Fruit fly (Drosophila melanogaster) whole organism, embryonic: Measurements from ENCODE around the gene Cap-D2.

ENCODE experiments used
- Abd-B ChIP-seq: fragments of 200-800 bp; sonication (Bioruptor generic); optimal IDR thresholded peaks from 2 replicates; lab custom pipeline; 2018; ENCODE audit warnings: missing biosample characterization, mild to moderate bottlenecking, missing genetic modification characterization, moderate library complexity
- Ada2b ChIP-seq: fragments of 200-800 bp; sonication (Bioruptor generic); IDR thresholded peaks from 2 replicates; pipeline ENCODE4 v1.3.6; 2022; ENCODE audit warnings: missing biosample characterization, missing genetic modification characterization
- Bdp1 ChIP-seq: fragments of 200-800 bp; sonication (Bioruptor generic); optimal IDR thresholded peaks from 3 replicates; lab custom pipeline; 2016; ENCODE audit warnings: missing biosample characterization, missing genetic modification characterization
- Bteb2 ChIP-seq: fragments of 200-800 bp; sonication (Bioruptor generic); optimal IDR thresholded peaks from 2 replicates; lab custom pipeline; 2016; ENCODE audit warnings: missing biosample characterization, missing genetic modification characterization
- CG10543 ChIP-seq: fragments of 200-800 bp; sonication (Bioruptor generic); optimal IDR thresholded peaks from 3 replicates; lab custom pipeline; 2017; ENCODE audit warnings: missing biosample characterization, mild to moderate bottlenecking, missing genetic modification characterization, moderate library complexity
- CG11456 ChIP-seq: fragments of 200-800 bp; sonication (Bioruptor generic); IDR thresholded peaks from 3 replicates; pipeline ENCODE4 v1.3.6; 2022; ENCODE audit warnings: missing biosample characterization, missing genetic modification characterization
- CG12236 ChIP-seq: fragments of 200-800 bp; sonication (Bioruptor generic); optimal IDR thresholded peaks from 2 replicates; lab custom pipeline; 2016; ENCODE audit warnings: missing biosample characterization, missing genetic modification characterization
- CG12769 ChIP-seq: fragments of 200-800 bp; sonication (Bioruptor generic); optimal IDR thresholded peaks from 2 replicates; lab custom pipeline; 2019; ENCODE audit warnings: missing biosample characterization, mild to moderate bottlenecking, missing genetic modification characterization, moderate library complexity
- CG14050 ChIP-seq: fragments of 200-800 bp; sonication (Bioruptor generic); IDR thresholded peaks from 3 replicates; pipeline ENCODE4 v1.3.6; 2022; ENCODE audit warnings: missing biosample characterization, missing genetic modification characterization
- CG14667 ChIP-seq: fragments of 200-800 bp; sonication (Bioruptor generic); IDR thresholded peaks from 2 replicates; pipeline ENCODE4 v1.3.6; 2022; ENCODE audit warnings: missing biosample characterization, missing genetic modification characterization
- CG15269 ChIP-seq: fragments of 200-800 bp; sonication (Bioruptor generic); optimal IDR thresholded peaks from 2 replicates; lab custom pipeline; 2018; ENCODE audit warnings: missing biosample characterization, mild to moderate bottlenecking, missing genetic modification characterization, moderate library complexity
- CG17385 ChIP-seq: fragments of 200-800 bp; sonication (Bioruptor generic); optimal IDR thresholded peaks from 3 replicates; lab custom pipeline; 2018; ENCODE audit warnings: missing biosample characterization, mild to moderate bottlenecking, missing genetic modification characterization
- CG1832 ChIP-seq: fragments of 200-800 bp; sonication (Bioruptor generic); optimal IDR thresholded peaks from 2 replicates; lab custom pipeline; 2017; ENCODE audit warnings: missing biosample characterization, mild to moderate bottlenecking, missing genetic modification characterization, inconsistent platforms
- CG18599 ChIP-seq: fragments of 200-800 bp; sonication (Bioruptor generic); optimal IDR thresholded peaks from 3 replicates; lab custom pipeline; 2017; ENCODE audit warnings: missing biosample characterization, missing genetic modification characterization, mild to moderate bottlenecking, moderate library complexity, missing genetic modification reagents
- CG32532 ChIP-seq: fragments of 200-800 bp; sonication (Bioruptor generic); IDR thresholded peaks from 2 replicates; pipeline ENCODE4 v1.3.6; 2022; ENCODE audit warnings: missing biosample characterization, missing genetic modification characterization
- CG3281 ChIP-seq: fragments of 200-800 bp; sonication (Bioruptor generic); optimal IDR thresholded peaks from 3 replicates; lab custom pipeline; 2017; ENCODE audit warnings: missing biosample characterization, mild to moderate bottlenecking, missing genetic modification characterization
- CG6689 ChIP-seq: fragments of 200-800 bp; sonication (Bioruptor generic); IDR thresholded peaks from 2 replicates; pipeline ENCODE4 v1.3.6; 2022; ENCODE audit warnings: missing biosample characterization, missing genetic modification characterization
- CG9609 ChIP-seq: fragments of 200-800 bp; sonication (Bioruptor generic); optimal IDR thresholded peaks from 3 replicates; lab custom pipeline; 2016; ENCODE audit warnings: missing biosample characterization, missing genetic modification characterization
- CG9817 ChIP-seq: fragments of 200-800 bp; sonication (Bioruptor generic); optimal IDR thresholded peaks from 2 replicates; lab custom pipeline; 2018; ENCODE audit warnings: missing biosample characterization, mild to moderate bottlenecking, missing genetic modification characterization, moderate library complexity
- CG9932 ChIP-seq: fragments of 200-800 bp; sonication (Bioruptor generic); IDR thresholded peaks from 2 replicates; pipeline ENCODE4 v1.3.6; 2022; ENCODE audit warnings: missing biosample characterization, missing genetic modification characterization
- Deaf1 ChIP-seq: fragments of 200-800 bp; optimal IDR thresholded peaks from 3 replicates; lab custom pipeline; 2019; ENCODE audit warnings: missing biosample characterization, mild to moderate bottlenecking, missing genetic modification characterization, moderate library complexity
- Dip2 ChIP-seq: fragments of 200-800 bp; sonication (Bioruptor generic); IDR thresholded peaks from 2 replicates; pipeline ENCODE4 v1.3.6; 2022; ENCODE audit warnings: missing biosample characterization, missing genetic modification characterization
- Ets65A ChIP-seq: fragments of 200-800 bp; sonication (Bioruptor generic); peaks from one replicate; lab custom pipeline; 2016; ENCODE audit warnings: missing biosample characterization, missing genetic modification characterization
- Hr3 ChIP-seq: fragments of 200-800 bp; sonication (Bioruptor generic); optimal IDR thresholded peaks from 3 replicates; lab custom pipeline; 2016; ENCODE audit warnings: missing biosample characterization, missing genetic modification characterization
- Jarid2 ChIP-seq: fragments of 200-800 bp; sonication (Bioruptor generic); optimal IDR thresholded peaks from 3 replicates; lab custom pipeline; 2017; ENCODE audit warnings: mild to moderate bottlenecking, missing biosample characterization, missing genetic modification reagents, missing genetic modification characterization
- Med ChIP-seq: fragments of 200-800 bp; sonication (Bioruptor generic); peaks from one replicate; lab custom pipeline; 2016; ENCODE audit warnings: missing biosample characterization, missing genetic modification characterization, mild to moderate bottlenecking, inconsistent platforms, moderate library complexity
- PHDP ChIP-seq: fragments of 200-800 bp; sonication (Bioruptor generic); optimal IDR thresholded peaks from 3 replicates; lab custom pipeline; 2018; ENCODE audit warnings: missing biosample characterization, mild to moderate bottlenecking, missing genetic modification characterization, moderate library complexity
- Side ChIP-seq: fragments of 200-800 bp; sonication (Bioruptor generic); optimal IDR thresholded peaks from 2 replicates; lab custom pipeline; 2016; ENCODE audit warnings: missing biosample characterization, missing genetic modification characterization
- Sry-β ChIP-seq: fragments of 200-800 bp; sonication (Bioruptor generic); optimal IDR thresholded peaks from 2 replicates; lab custom pipeline; 2018; ENCODE audit warnings: missing biosample characterization, mild to moderate bottlenecking, missing genetic modification characterization, moderate library complexity
- Xrp1 ChIP-seq: fragments of 200-800 bp; sonication (Bioruptor generic); IDR thresholded peaks from 2 replicates; pipeline ENCODE4 v1.3.6; 2022; ENCODE audit warnings: missing biosample characterization, missing genetic modification characterization
- bab2 ChIP-seq: fragments of 200-800 bp; sonication (Bioruptor generic); optimal IDR thresholded peaks from 2 replicates; lab custom pipeline; 2016; ENCODE audit warnings: missing biosample characterization, missing genetic modification characterization
- bsh ChIP-seq, 2 experiments: fragments of 200-800 bp; sonication (Bioruptor generic); optimal IDR thresholded peaks; 2 replicates each; lab custom pipeline; 2017 to 2018; ENCODE audit warnings: mild to moderate bottlenecking in 2 of 2, missing biosample characterization in 2 of 2, missing genetic modification characterization in 2 of 2, moderate library complexity in 1 of 2
- chinmo ChIP-seq: fragments of 200-800 bp; sonication (Bioruptor generic); IDR thresholded peaks from 4 replicates; pipeline ENCODE4 v1.3.6; 2022; ENCODE audit warnings: missing biosample characterization, missing genetic modification characterization; ENCODE audit not compliant: partially characterized antibody
- danr ChIP-seq: fragments of 200-800 bp; sonication (Bioruptor generic); IDR thresholded peaks from 2 replicates; pipeline ENCODE4 v1.3.6; 2022; ENCODE audit warnings: missing biosample characterization, missing genetic modification characterization
- ems ChIP-seq: fragments of 200-800 bp; sonication (Bioruptor generic); optimal IDR thresholded peaks from 3 replicates; lab custom pipeline; 2016; ENCODE audit warnings: missing biosample characterization, missing genetic modification characterization
- h ChIP-seq: fragments of >200 bp; optimal IDR thresholded peaks from 2 replicates; lab custom pipeline; 2017
- hth ChIP-seq: fragments of >200 bp; optimal IDR thresholded peaks from 2 replicates; lab custom pipeline; 2017; ENCODE audit warnings: inconsistent platforms
- mam ChIP-seq: fragments of 200-800 bp; sonication (Bioruptor generic); optimal IDR thresholded peaks from 3 replicates; lab custom pipeline; 2016; ENCODE audit warnings: missing biosample characterization, missing genetic modification characterization
- peb ChIP-seq: fragments of 200-800 bp; sonication (Bioruptor generic); IDR thresholded peaks from 2 replicates; pipeline ENCODE4 v1.3.6; 2022; ENCODE audit warnings: missing biosample characterization, missing genetic modification characterization
- prd ChIP-seq, 3 experiments: fragments of >200 bp in 2 of 3; fragments of 200-800 bp in 1 of 3; sonication (Bioruptor generic) in 1 of 3; optimal IDR thresholded peaks in 2 of 3; IDR thresholded peaks in 1 of 3; 2 replicates in 2 of 3; 3 replicates in 1 of 3; pipeline versions ENCODE4 v1.3.6 to Lab custom; 2017 to 2022; ENCODE audit warnings: missing biosample characterization in 1 of 3, missing genetic modification characterization in 1 of 3
- row ChIP-seq: fragments of 200-800 bp; sonication (Bioruptor generic); IDR thresholded peaks from 3 replicates; pipeline ENCODE4 v1.3.6; 2022; ENCODE audit warnings: missing biosample characterization, missing genetic modification characterization
- scrt ChIP-seq: fragments of 200-800 bp; sonication (Bioruptor generic); optimal IDR thresholded peaks from 2 replicates; lab custom pipeline; 2018; ENCODE audit warnings: missing biosample characterization, mild to moderate bottlenecking, missing genetic modification characterization, moderate library complexity
- sisA ChIP-seq: fragments of 200-800 bp; sonication (Bioruptor generic); IDR thresholded peaks from 2 replicates; pipeline ENCODE4 v1.3.6; 2022; ENCODE audit warnings: missing biosample characterization, missing genetic modification characterization
- sqz ChIP-seq: fragments of 200-800 bp; sonication (Bioruptor generic); optimal IDR thresholded peaks from 3 replicates; lab custom pipeline; 2018; ENCODE audit warnings: missing biosample characterization, mild to moderate bottlenecking, missing genetic modification characterization
- tio ChIP-seq: fragments of 200-800 bp; sonication (Bioruptor generic); optimal IDR thresholded peaks from 2 replicates; lab custom pipeline; 2017; ENCODE audit warnings: missing biosample characterization, missing genetic modification characterization, inconsistent platforms
- vvl ChIP-seq: fragments of 200-800 bp; sonication (Bioruptor generic); IDR thresholded peaks from 2 replicates; pipeline ENCODE4 v1.3.6; 2022; ENCODE audit warnings: missing biosample characterization, missing genetic modification characterization
- zfh1 ChIP-seq: fragments of 200-800 bp; sonication (Bioruptor generic); IDR thresholded peaks from 3 replicates; pipeline ENCODE4 v1.3.6; 2022; ENCODE audit warnings: missing biosample characterization, missing genetic modification characterization

Cap-D2 gene

dm6 chr3R:29659950-29660349 lies 15.5 kb upstream of the Cap-D2 start, which contains the start of gene Dop1R2 (continued):
- TF ChIP-seq Side (GFP tag; lab: Kevin White, UChicago) (no peak), h (lab: Kevin White, UChicago) (no peak), Deaf1 (tag; lab: Kevin White, UChicago) (peak; percentile 96), CG9932 (GFP tag; lab: Robert Waterston, UW) (peak; percentile 43), CG11456 (GFP tag; lab: Robert Waterston, UW) (0 out of 3 replicates have a peak, but pooled peaks have one; percentile 20), ems (GFP tag; lab: Kevin White, UChicago) (no peak), CG32532 (GFP tag; lab: Robert Waterston, UW) (0 out of 2 replicates have a peak, but pooled peaks have one; percentile 20), hth (lab: Kevin White, UChicago) (no peak), Dip2 (GFP tag; lab: Robert Waterston, UW) (no peak), scrt (GFP tag; lab: Kevin White, UChicago) (peak; percentile 41), chinmo (GFP tag; lab: Robert Waterston, UW) (0 out of 4 replicates have a peak, but pooled peaks have one; percentile 21), CG17385 (GFP tag; lab: Kevin White, UChicago) (no peak), peb (no peak), Sry-β (GFP tag; lab: Kevin White, UChicago) (no peak), CG18599 (peak; percentile 1), sqz (GFP tag; lab: Kevin White, UChicago) (no peak), CG12236 (GFP tag; lab: Kevin White, UChicago) (no peak), tio (GFP tag; lab: Kevin White, UChicago) (no peak), CG15269 (tag; lab: Kevin White, UChicago) (no peak), CG14667 (GFP tag; lab: Robert Waterston, UW) (no peak), danr (GFP tag; lab: Robert Waterston, UW) (no peak), CG10543 (peak; percentile 8), Bdp1 (GFP tag; lab: Kevin White, UChicago) (no peak), mam (GFP tag; lab: Kevin White, UChicago) (no peak), Jarid2 (GFP tag; lab: Kevin White, UChicago) (peak; percentile 0), bsh (GFP tag; optimal IDR thresholded peaks at IDR 0.05; lab: Kevin White, UChicago) (no peak), Bteb2 (GFP tag; lab: Kevin White, UChicago) (no peak), Abd-B (GFP tag; lab: Kevin White, UChicago) (no peak)

dm6 chr3R:29664183-29664829 lies 11.1 kb upstream of the Cap-D2 start, which contains the start of gene ppk21:
Gene ppk21, plus strand, starts transcription at chr3R:29664779.
- TF ChIP-seq PHDP (tag; lab: Kevin White, UChicago) (no peak), CG12769 (tag; lab: Kevin White, UChicago) (no peak), CG6689 (GFP tag; lab: Robert Waterston, UW) (0 out of 2 replicates have a peak, but pooled peaks have one; percentile 11), Ada2b (GFP tag; lab: Robert Waterston, UW) (0 out of 2 replicates have a peak, but pooled peaks have one; percentile 24), CG1832 (GFP tag; lab: Kevin White, UChicago) (no peak), CG11456 (GFP tag; lab: Robert Waterston, UW) (0 out of 3 replicates have a peak, but pooled peaks have one; percentile 24), zfh1 (peak; percentile 50; the same call in 1 of the 3 replicates), CG9817 (tag; lab: Kevin White, UChicago) (no peak), row (GFP tag; lab: Robert Waterston, UW) (peak; percentile 27; the same call in 1 of the 3 replicates), Med (peak; percentile 54), prd (optimal IDR thresholded peaks at IDR 0.05; lab: Kevin White, UChicago) (no peak), prd (GFP tag; IDR thresholded peaks at IDR 0.05; lab: Robert Waterston, UW) (peak; percentile 7; the same call in 1 of the 3 replicates), CG9609 (GFP tag; lab: Kevin White, UChicago) (no peak), sisA (peak; percentile 35; the same call in 1 of the 2 replicates), bab2 (GFP tag; lab: Kevin White, UChicago) (no peak), Hr3 (GFP tag; lab: Kevin White, UChicago) (no peak), CG14050 (no peak), Xrp1 (GFP tag; lab: Robert Waterston, UW) (peak; percentile 46; the same call in 1 of the 2 replicates), Ets65A (peak; percentile 91), CG3281 (no peak), vvl (0 out of 2 replicates have a peak, but pooled peaks have one; percentile 23)
